Comparison of ENCODE assay signal across 1 worm cellular context in genomic region chrX:977958-978686, ce11.
TF ChIP-seq lines count a peak whose summit lies in the region.

Gene abhd-3.2, minus strand, starts transcription at chrX:978008.

TF ChIP-seq in whole organism, L1 larva, 84 proteins besides CTCF, POLR2A, EP300 and RAD21 (continued from another document):
- TF ChIP-seq unc-30 (tag; optimal IDR thresholded peaks at IDR 0.05; lab: Kevin White, UChicago) (no peak), ceh-88 (GFP tag; IDR thresholded peaks at IDR 0.05; lab: Robert Waterston, UW) (no peak), lir-3 (tag; optimal IDR thresholded peaks at IDR 0.05; lab: Kevin White, UChicago; ENCODE audit: poor library complexity) (no peak), efl-1 (optimal IDR thresholded peaks at IDR 0.05; lab: Kevin White, UChicago) (no peak), efl-1 (GFP tag; optimal IDR thresholded peaks at IDR 0.05 in 1 of 2; lab: Kevin White, UChicago) (peak in 1 of 2 experiments; percentile 66), nhr-47 (tag; optimal IDR thresholded peaks at IDR 0.05; lab: Kevin White, UChicago) (no peak), egl-27 (tag; optimal IDR thresholded peaks at IDR 0.05; lab: Kevin White, UChicago) (no peak), isw-1 (GFP tag; IDR thresholded peaks at IDR 0.05; lab: Robert Waterston, UW) (no peak), efl-3 (GFP tag; optimal IDR thresholded peaks at IDR 0.05; lab: Kevin White, UChicago) (no peak), nhr-77 (tag; optimal IDR thresholded peaks at IDR 0.05; lab: Kevin White, UChicago) (no peak), nhr-84 (tag; optimal IDR thresholded peaks at IDR 0.05; lab: Kevin White, UChicago) (no peak), nhr-20 (tag; optimal IDR thresholded peaks at IDR 0.05; lab: Kevin White, UChicago) (peak; percentile 40), nhr-90 (tag; optimal IDR thresholded peaks at IDR 0.05; lab: Kevin White, UChicago; ENCODE audit: poor library complexity) (peak; percentile 35), fos-1 (tag; optimal IDR thresholded peaks at IDR 0.05; lab: Kevin White, UChicago) (no peak), lin-35 (GFP tag; optimal IDR thresholded peaks at IDR 0.05; lab: Kevin White, UChicago) (peak in 1 of 2 experiments; percentile 64), ztf-11 (tag; optimal IDR thresholded peaks at IDR 0.05; lab: Kevin White, UChicago) (no peak), snu-23 (GFP tag; optimal IDR thresholded peaks at IDR 0.05; lab: Kevin White, UChicago) (peak; percentile 35), alr-1 (tag; optimal IDR thresholded peaks at IDR 0.05; lab: Kevin White, UChicago; ENCODE audit: borderline replicate concordance) (no peak), lin-14 (GFP tag; optimal IDR thresholded peaks at IDR 0.05; lab: Kevin White, UChicago) (peak; percentile 39), dpl-1 (GFP tag; optimal IDR thresholded peaks at IDR 0.05; lab: Kevin White, UChicago) (no peak), lin-15B (tag; optimal IDR thresholded peaks at IDR 0.05; lab: Kevin White, UChicago) (no peak), mef-2 (tag; optimal IDR thresholded peaks at IDR 0.05; lab: Kevin White, UChicago) (no peak), pag-3 (tag; optimal IDR thresholded peaks at IDR 0.05; lab: Kevin White, UChicago; ENCODE audit: borderline replicate concordance, insufficient read depth) (no peak)
TF ChIP-seq in whole organism, L1 larva: peak in this region for 17.
